Worm (Caenorhabditis elegans) whole organism, L1 larva: ENCODE results near the gene F43E12.1.

Experiments
- C34B4.2 ChIP-seq: sonication (generic microtip); optimal IDR thresholded peaks from 2 replicates; lab custom pipeline; 2017; ENCODE audit warnings: mild to moderate bottlenecking, missing genetic modification characterization, missing compliant biosample characterization
- F16B12.6 ChIP-seq: fragments of 150-350 bp; optimal IDR thresholded peaks from 2 replicates; lab custom pipeline; 2014; ENCODE audit warnings: missing biosample characterization, missing genetic modification characterization
- Y116A8C.19 ChIP-seq: sonication (generic microtip); optimal IDR thresholded peaks from 2 replicates; lab custom pipeline; 2016; ENCODE audit warnings: missing compliant biosample characterization, missing genetic modification characterization, borderline replicate concordance
- aly-2 ChIP-seq: fragments of 150-350 bp; optimal IDR thresholded peaks from 2 replicates; lab custom pipeline; 2014; ENCODE audit warnings: missing biosample characterization, missing genetic modification characterization
- ceh-63 ChIP-seq: fragments of 200-800 bp; sonication (Bioruptor generic); optimal IDR thresholded peaks from 2 replicates; lab custom pipeline; 2018; ENCODE audit warnings: mild to moderate bottlenecking, missing genetic modification characterization, missing compliant biosample characterization
- ceh-8 ChIP-seq: fragments of 200-800 bp; sonication (Bioruptor generic); optimal IDR thresholded peaks from 2 replicates; lab custom pipeline; 2018; ENCODE audit warnings: mild to moderate bottlenecking, missing genetic modification characterization, moderate library complexity, missing compliant biosample characterization
- ceh-82 ChIP-seq, 3 experiments: fragments of 150-350 bp in 1 of 3; sonication (generic microtip) in 2 of 3; optimal IDR thresholded peaks; 2 replicates each; lab custom pipeline; 2014 to 2017; ENCODE audit warnings: missing biosample characterization in 3 of 3, missing genetic modification characterization in 3 of 3
- ceh-88 ChIP-seq: fragments of 200-800 bp; sonication (Bioruptor generic); IDR thresholded peaks from 2 replicates; pipeline ENCODE4 v1.3.6; 2022; ENCODE audit warnings: missing genetic modification characterization, missing compliant biosample characterization
- ceh-90 ChIP-seq: sonication (generic microtip); optimal IDR thresholded peaks from 2 replicates; lab custom pipeline; 2016; ENCODE audit warnings: missing genetic modification characterization, missing compliant biosample characterization
- dpl-1 ChIP-seq, 3 experiments: fragments of 150-350 bp in 2 of 3; sonication (generic microtip) in 1 of 3; optimal IDR thresholded peaks; 2 replicates each; lab custom pipeline; 2014 to 2017; ENCODE audit warnings: missing biosample characterization in 3 of 3, missing genetic modification characterization in 3 of 3, missing genetic modification reagents in 3 of 3
- egl-13 ChIP-seq: sonication (generic microtip); optimal IDR thresholded peaks from 2 replicates; lab custom pipeline; 2016; ENCODE audit warnings: missing genotype, missing genetic modification reagents, missing genetic modification characterization, missing compliant biosample characterization
- egl-27 ChIP-seq, 2 experiments: fragments of 150-350 bp in 1 of 2; sonication (generic microtip); optimal IDR thresholded peaks; 3 replicates each; lab custom pipeline; 2017 to 2018; ENCODE audit warnings: missing biosample characterization in 2 of 2, missing genetic modification characterization in 2 of 2, missing genetic modification reagents in 2 of 2
- elt-2 ChIP-seq: sonication (generic microtip); optimal IDR thresholded peaks from 2 replicates; lab custom pipeline; 2016; ENCODE audit warnings: missing genetic modification characterization, mild to moderate bottlenecking, inconsistent platforms, missing compliant biosample characterization, missing genetic modification reagents
- elt-3 ChIP-seq, 6 experiments: fragments of 150-350 bp in 1 of 6; sonication (generic microtip); optimal IDR thresholded peaks; 2 replicates each; lab custom pipeline; 2017 to 2018; ENCODE audit warnings: missing biosample characterization in 6 of 6, missing genetic modification characterization in 6 of 6, inconsistent platforms in 1 of 6
- fkh-10 ChIP-seq: sonication (generic microtip); optimal IDR thresholded peaks from 2 replicates; lab custom pipeline; 2017; ENCODE audit warnings: missing biosample characterization, missing genetic modification reagents, missing genetic modification characterization
- fkh-4 ChIP-seq: sonication (generic microtip); optimal IDR thresholded peaks from 2 replicates; lab custom pipeline; 2016; ENCODE audit warnings: missing compliant biosample characterization, missing genetic modification characterization, borderline replicate concordance
- fkh-8 ChIP-seq: sonication (generic microtip); optimal IDR thresholded peaks from 2 replicates; lab custom pipeline; 2016; ENCODE audit warnings: mild to moderate bottlenecking, missing genetic modification characterization, missing compliant biosample characterization
- fos-1 ChIP-seq: fragments of 150-350 bp; optimal IDR thresholded peaks from 2 replicates; lab custom pipeline; 2014; ENCODE audit warnings: missing biosample characterization, missing genetic modification characterization
- hlh-4 ChIP-seq: sonication (generic microtip); optimal IDR thresholded peaks from 2 replicates; lab custom pipeline; 2016; ENCODE audit warnings: mild to moderate bottlenecking, missing genetic modification characterization, missing compliant biosample characterization
- isw-1 ChIP-seq: fragments of 200-800 bp; sonication (Bioruptor generic); IDR thresholded peaks from 2 replicates; pipeline ENCODE4 v1.3.6; 2022; ENCODE audit warnings: missing genetic modification characterization, missing compliant biosample characterization
- lin-15B ChIP-seq: fragments of 150-350 bp; sonication (generic microtip); optimal IDR thresholded peaks from 3 replicates; lab custom pipeline; 2014; ENCODE audit warnings: missing biosample characterization, missing genetic modification characterization
- lir-3 ChIP-seq: sonication (generic microtip); optimal IDR thresholded peaks from 2 replicates; lab custom pipeline; 2016; ENCODE audit warnings: mild to moderate bottlenecking, missing genetic modification characterization, moderate library complexity, missing compliant biosample characterization; ENCODE audit not compliant: poor library complexity
- mab-9 ChIP-seq: fragments of 200-800 bp; sonication (Bioruptor generic); IDR thresholded peaks from 2 replicates; pipeline ENCODE4 v1.3.6; 2022; ENCODE audit warnings: missing genetic modification reagents, missing genetic modification characterization, missing compliant biosample characterization
- mef-2 ChIP-seq: fragments of 150-350 bp; optimal IDR thresholded peaks from 2 replicates; lab custom pipeline; 2014; ENCODE audit warnings: missing biosample characterization, missing genetic modification characterization
- nhr-11 ChIP-seq: fragments of 150-350 bp; optimal IDR thresholded peaks from 2 replicates; lab custom pipeline; 2014; ENCODE audit warnings: missing biosample characterization, missing genetic modification characterization
- nhr-12 ChIP-seq: sonication (generic microtip); optimal IDR thresholded peaks from 2 replicates; lab custom pipeline; 2017; ENCODE audit warnings: missing biosample characterization, missing genetic modification characterization
- nhr-19 ChIP-seq: fragments of 200-800 bp; sonication (Bioruptor generic); conservative IDR thresholded peaks from 2 replicates; pipeline ENCODE4 v1.3.6; 2022; ENCODE audit warnings: missing genetic modification characterization, missing compliant biosample characterization
- nhr-47 ChIP-seq: sonication (generic microtip); optimal IDR thresholded peaks from 2 replicates; lab custom pipeline; 2016; ENCODE audit warnings: mild to moderate bottlenecking, missing genetic modification characterization, moderate library complexity, missing compliant biosample characterization
- nhr-77 ChIP-seq: fragments of 150-350 bp; optimal IDR thresholded peaks from 2 replicates; lab custom pipeline; 2014; ENCODE audit warnings: missing biosample characterization, missing genetic modification characterization
- nhr-85 ChIP-seq: sonication (generic microtip); peaks from one replicate; lab custom pipeline; 2016; ENCODE audit warnings: missing genetic modification characterization, inconsistent platforms, missing compliant biosample characterization
- pag-3 ChIP-seq: sonication (generic microtip); optimal IDR thresholded peaks from 2 replicates; lab custom pipeline; 2017; ENCODE audit warnings: missing genetic modification characterization, mild to moderate bottlenecking, missing compliant biosample characterization, antibody characterized with exemption, borderline replicate concordance; ENCODE audit not compliant: insufficient read depth
- pqm-1 ChIP-seq: sonication (generic microtip); optimal IDR thresholded peaks from 3 replicates; lab custom pipeline; 2017; ENCODE audit warnings: missing biosample characterization, missing genetic modification characterization
- skn-1 ChIP-seq: fragments of 150-350 bp; optimal IDR thresholded peaks from 2 replicates; lab custom pipeline; 2014; ENCODE audit warnings: missing biosample characterization, missing genetic modification characterization
- snpc-4 ChIP-seq: fragments of 150-350 bp; optimal IDR thresholded peaks from 2 replicates; lab custom pipeline; 2014; ENCODE audit warnings: missing biosample characterization, missing genetic modification characterization
- swsn-7 ChIP-seq: sonication (generic microtip); optimal IDR thresholded peaks from 2 replicates; lab custom pipeline; 2016; ENCODE audit warnings: missing genetic modification characterization, missing compliant biosample characterization
- tbx-2 ChIP-seq: sonication (generic microtip); optimal IDR thresholded peaks from 2 replicates; lab custom pipeline; 2016; ENCODE audit warnings: missing genetic modification characterization, missing compliant biosample characterization
- tlp-1 ChIP-seq: fragments of 150-350 bp; optimal IDR thresholded peaks from 2 replicates; lab custom pipeline; 2014; ENCODE audit warnings: missing biosample characterization, missing genetic modification characterization
- unc-30 ChIP-seq: sonication (generic microtip); optimal IDR thresholded peaks from 2 replicates; lab custom pipeline; 2017; ENCODE audit warnings: missing biosample characterization, missing genetic modification characterization
- vab-15 ChIP-seq: sonication (generic microtip); optimal IDR thresholded peaks from 2 replicates; lab custom pipeline; 2017; ENCODE audit warnings: missing genotype, mild to moderate bottlenecking, missing genetic modification characterization, missing compliant biosample characterization
- zip-4 ChIP-seq: fragments of 200-800 bp; sonication (Bioruptor generic); optimal IDR thresholded peaks from 2 replicates; lab custom pipeline; 2018; ENCODE audit warnings: mild to moderate bottlenecking, missing genetic modification characterization, moderate library complexity, missing compliant biosample characterization
- ztf-11 ChIP-seq, 2 experiments: sonication (generic microtip); optimal IDR thresholded peaks; 2 replicates each; lab custom pipeline; 2016 to 2017; ENCODE audit warnings: missing genetic modification characterization in 2 of 2, missing biosample characterization in 1 of 2, missing compliant biosample characterization in 1 of 2
- ztf-4 ChIP-seq: fragments of 150-350 bp; optimal IDR thresholded peaks from 2 replicates; lab custom pipeline; 2014; ENCODE audit warnings: missing biosample characterization, missing genetic modification characterization

The F43E12.1 gene

DNA sequence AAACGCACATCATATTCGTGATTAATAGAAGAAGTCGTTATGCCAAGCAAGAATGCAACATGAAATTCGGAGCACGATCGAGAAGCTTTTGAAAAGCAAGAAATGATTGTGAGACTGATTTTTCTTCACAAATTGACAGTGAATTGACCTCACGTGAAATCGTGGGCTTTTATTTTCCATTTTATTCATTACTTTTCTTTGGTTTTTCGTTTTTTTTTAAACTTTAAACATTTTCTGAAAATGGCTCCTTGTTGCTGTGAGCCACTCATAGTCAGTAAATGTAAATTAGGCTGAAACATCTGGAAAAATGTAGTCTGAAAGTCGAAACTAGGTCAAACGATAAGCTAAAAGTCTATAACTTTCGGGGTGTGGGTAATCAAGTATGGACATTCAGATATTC, 27.8 kb downstream of the F43E12.1 start, which contains the start of gene C55B6.5:
C55B6.5 (minus strand) TSS at position 101 of the 400 bp plus-strand sequence.
- no peak for TF ChIP-seq hlh-4
- TF ChIP-seq Y116A8C.19: no peak
- TF ChIP-seq lin-15B: no peak
- no peak for TF ChIP-seq unc-30
- TF ChIP-seq egl-13 (tag; lab: Kevin White, UChicago): no peak
- no peak for TF ChIP-seq nhr-47 (tag; lab: Kevin White, UChicago)
- TF ChIP-seq vab-15 (tag; lab: Kevin White, UChicago): no peak
- no peak for TF ChIP-seq nhr-19 (GFP tag; lab: Robert Waterston, UW)
- TF ChIP-seq ztf-4 (tag; lab: Kevin White, UChicago): no peak
- no peak for TF ChIP-seq swsn-7 (tag; lab: Kevin White, UChicago)
- TF ChIP-seq isw-1: no peak
- no peak for TF ChIP-seq elt-3 (tag; optimal IDR thresholded peaks at IDR 0.05; lab: Kevin White, UChicago)
- TF ChIP-seq ceh-82 (tag; optimal IDR thresholded peaks at IDR 0.05; lab: Kevin White, UChicago): no peak
- TF ChIP-seq C34B4.2 (tag; lab: Kevin White, UChicago): no peak
- TF ChIP-seq ceh-90 (tag; lab: Kevin White, UChicago): no peak
- no peak for TF ChIP-seq pqm-1 (tag; lab: Kevin White, UChicago)
- TF ChIP-seq aly-2 (tag; lab: Kevin White, UChicago): no peak
- no peak for TF ChIP-seq zip-4 (GFP tag; lab: Kevin White, UChicago)

DNA sequence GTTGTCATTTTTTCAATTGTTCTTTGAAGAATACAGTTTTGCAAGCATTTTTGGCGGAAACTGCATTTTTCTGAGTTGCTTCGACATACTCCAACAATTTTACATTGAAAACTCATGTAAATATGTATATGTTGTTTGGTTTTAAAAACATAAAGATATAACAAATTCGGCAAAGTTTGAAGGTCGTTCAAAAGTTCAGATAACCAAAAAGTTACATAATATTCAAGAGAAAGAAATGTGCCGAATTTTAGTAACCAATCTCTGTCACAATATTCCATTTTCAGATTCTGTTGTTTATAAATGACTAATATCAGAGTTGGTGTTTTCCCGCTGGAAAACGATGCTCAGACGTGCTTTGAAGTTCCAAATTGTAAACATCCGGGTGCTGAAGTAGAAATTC, 29.0 kb downstream of the F43E12.1 start, which contains the start of gene ZK867.2:
ZK867.2 (plus strand) TSS at position 301 of the 400 bp plus-strand sequence.
- TF ChIP-seq nhr-85 (no peak), mab-9 (no peak), snpc-4 (tag; lab: Kevin White, UChicago) (no peak), F16B12.6 (tag; lab: Kevin White, UChicago) (no peak), skn-1 (tag; lab: Kevin White, UChicago) (no peak), nhr-12 (tag; lab: Kevin White, UChicago) (no peak), fos-1 (tag; lab: Kevin White, UChicago) (no peak), ceh-88 (GFP tag; lab: Robert Waterston, UW) (no peak), nhr-77 (tag; lab: Kevin White, UChicago) (no peak), pag-3 (tag; lab: Kevin White, UChicago) (no peak), egl-27 (tag; optimal IDR thresholded peaks at IDR 0.05; lab: Kevin White, UChicago) (no peak), tlp-1 (tag; lab: Kevin White, UChicago) (no peak), fkh-4 (tag; lab: Kevin White, UChicago) (no peak), fkh-10 (GFP tag; lab: Kevin White, UChicago) (no peak), mef-2 (tag; lab: Kevin White, UChicago) (no peak)

DNA sequence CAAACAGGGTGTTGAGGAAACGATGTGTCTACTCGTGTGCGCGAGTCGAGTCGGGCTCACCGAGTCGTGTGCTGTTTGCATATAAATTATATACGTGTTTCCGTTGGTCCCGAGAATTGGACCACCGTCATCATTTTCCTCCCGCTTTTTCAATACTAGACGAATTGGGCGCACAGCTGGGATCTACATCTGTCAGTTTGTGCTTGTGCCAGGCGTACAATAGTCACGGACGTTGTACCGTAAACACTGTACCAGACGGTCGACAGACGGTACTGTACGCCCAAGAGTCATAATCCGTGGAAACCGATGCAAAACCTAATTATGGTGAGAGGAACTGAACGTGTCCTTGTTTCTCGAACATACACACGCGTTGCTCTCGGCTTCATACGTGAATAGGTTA, 31.7 kb downstream of the F43E12.1 start:
- TF ChIP-seq dpl-1 (GFP tag; optimal IDR thresholded peaks at IDR 0.05; lab: Kevin White, UChicago): no peak
- TF ChIP-seq fos-1 (tag; lab: Kevin White, UChicago): no peak
- TF ChIP-seq ceh-82 (tag; optimal IDR thresholded peaks at IDR 0.05; lab: Kevin White, UChicago): no peak
- no peak for TF ChIP-seq lir-3 (tag; lab: Kevin White, UChicago)
- TF ChIP-seq ceh-8 (GFP tag; lab: Kevin White, UChicago): no peak
- TF ChIP-seq nhr-11 (tag; lab: Kevin White, UChicago): no peak
- TF ChIP-seq nhr-77 (tag; lab: Kevin White, UChicago): no peak
- TF ChIP-seq F16B12.6 (tag; lab: Kevin White, UChicago): no peak
- no peak for TF ChIP-seq tbx-2 (tag; lab: Kevin White, UChicago)
- TF ChIP-seq ztf-11 (tag; optimal IDR thresholded peaks at IDR 0.05; lab: Kevin White, UChicago): no peak
- no peak for TF ChIP-seq ceh-63
- TF ChIP-seq elt-2 (tag; lab: Kevin White, UChicago): no peak
- TF ChIP-seq fkh-8 (tag; lab: Kevin White, UChicago): no peak
